Worm (Caenorhabditis elegans): Measurements from ENCODE around the gene str-168.

Gene str-168

DNA sequence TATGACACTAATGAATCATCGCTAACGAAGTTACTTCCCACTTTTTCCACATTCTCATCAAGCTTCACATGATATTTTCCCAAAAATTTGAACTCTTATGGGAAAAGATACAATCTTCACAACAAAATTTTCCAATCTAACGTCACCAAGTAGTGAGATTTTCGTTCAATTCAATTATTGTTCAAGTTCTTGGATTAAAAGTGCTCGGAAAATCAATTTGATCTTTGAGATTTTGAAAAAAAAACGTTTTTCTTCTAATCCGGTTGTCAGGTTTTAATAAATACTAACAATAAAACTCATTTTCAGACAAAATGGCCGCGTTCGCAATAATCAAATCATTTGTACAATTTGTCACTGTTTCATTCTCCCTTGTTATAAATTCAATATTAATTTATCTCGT is 4.7 kb upstream of the str-168 start, which contains the start of gene str-153:
Gene str-153, plus strand, starts transcription at position 301 of the 400 bp plus-strand sequence.
- no peak for TF ChIP-seq nhr-2 (tag; optimal IDR thresholded peaks at IDR 0.05)
- TF ChIP-seq mls-2 (tag; optimal IDR thresholded peaks at IDR 0.05), result no peak
- no peak for TF ChIP-seq tbx-8 (GFP tag; optimal IDR thresholded peaks at IDR 0.05)
- no peak for TF ChIP-seq hlh-1 (tag; optimal IDR thresholded peaks at IDR 0.05)
- TF ChIP-seq sem-2 (GFP tag; optimal IDR thresholded peaks at IDR 0.05), result no peak
- TF ChIP-seq cnd-1 (tag; optimal IDR thresholded peaks at IDR 0.05), result no peak
- TF ChIP-seq pha-4 (tag; optimal IDR thresholded peaks at IDR 0.05), result no peak
- no peak for TF ChIP-seq lin-32 (GFP tag; optimal IDR thresholded peaks at IDR 0.05)
- TF ChIP-seq unc-62 (GFP tag; optimal IDR thresholded peaks at IDR 0.05), result no peak
- TF ChIP-seq unc-120 (tag; optimal IDR thresholded peaks at IDR 0.05; ENCODE audit: poor library complexity, severe bottlenecking), result no peak

DNA sequence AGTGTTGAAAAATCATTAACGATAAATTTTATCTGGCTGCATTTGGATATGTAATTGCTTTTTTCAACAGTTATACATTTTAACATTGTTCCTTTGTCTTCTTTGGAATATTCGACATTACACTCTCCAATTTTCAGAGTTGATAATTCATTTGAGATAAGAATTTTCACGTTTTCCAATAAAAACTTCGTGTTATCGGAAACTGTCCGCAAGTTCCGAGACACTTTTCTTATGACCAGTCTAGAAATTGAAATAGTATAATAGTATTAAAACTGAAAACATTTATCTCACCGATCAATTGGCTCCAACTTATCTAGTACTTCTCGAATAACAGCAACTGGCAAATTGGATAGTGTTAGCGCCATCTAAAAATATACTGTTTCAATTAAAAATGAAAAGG is 1.1 kb upstream of the str-168 start, which contains the start of gene fbxa-86:
Gene fbxa-86, minus strand, starts transcription at position 367 of the 400 bp plus-strand sequence.
- TF ChIP-seq snpc-4 (tag; optimal IDR thresholded peaks at IDR 0.05) (no peak), nhr-76 (tag; optimal IDR thresholded peaks at IDR 0.05) (no peak), tbx-8 (GFP tag; optimal IDR thresholded peaks at IDR 0.05) (no peak), nhr-28 (tag; optimal IDR thresholded peaks at IDR 0.05) (no peak), ztf-11 (tag; optimal IDR thresholded peaks at IDR 0.05) (no peak), sem-2 (GFP tag; optimal IDR thresholded peaks at IDR 0.05) (no peak), sptf-1 (tag; optimal IDR thresholded peaks at IDR 0.05) (no peak), nhr-237 (tag; optimal IDR thresholded peaks at IDR 0.05) (no peak), zip-8 (tag; optimal IDR thresholded peaks at IDR 0.05) (no peak)

DNA sequence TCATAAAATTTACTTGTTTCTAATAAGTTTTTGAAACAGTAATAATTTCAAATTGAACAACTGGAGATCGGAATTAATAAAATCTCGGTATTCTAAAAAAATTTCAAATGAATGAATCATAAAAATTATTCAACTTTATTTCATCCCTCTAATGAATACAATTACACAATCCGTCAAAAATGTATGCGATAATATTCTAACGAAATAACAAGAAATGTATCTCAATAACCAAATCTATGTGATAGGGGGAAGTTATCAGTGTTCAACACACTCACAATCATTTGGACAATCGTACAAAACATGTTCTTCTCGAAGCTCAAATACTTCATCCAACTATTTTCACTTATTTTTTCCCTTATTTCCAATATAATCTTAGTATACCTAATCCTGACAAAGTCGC is 2.9 kb downstream of the str-168 start, which contains the start of gene Y9C9A.5:
Gene Y9C9A.5, plus strand, starts transcription at position 301 of the 400 bp plus-strand sequence.
- TF ChIP-seq nhr-28 (tag; optimal IDR thresholded peaks at IDR 0.05), result no peak
- no peak for TF ChIP-seq snpc-4 (tag; optimal IDR thresholded peaks at IDR 0.05)
- TF ChIP-seq ces-1 (GFP tag; optimal IDR thresholded peaks at IDR 0.05), result no peak
- TF ChIP-seq elt-3 (tag; optimal IDR thresholded peaks at IDR 0.05), result no peak
- TF ChIP-seq mls-2 (tag; optimal IDR thresholded peaks at IDR 0.05), result no peak
- TF ChIP-seq blmp-1 (tag; optimal IDR thresholded peaks at IDR 0.05), result no peak
- no peak for TF ChIP-seq bed-3 (GFP tag; optimal IDR thresholded peaks at IDR 0.05)
- TF ChIP-seq flh-1 (GFP tag; optimal IDR thresholded peaks at IDR 0.05), result no peak
- no peak for TF ChIP-seq nhr-2 (tag; optimal IDR thresholded peaks at IDR 0.05)
- no peak for TF ChIP-seq ceh-39 (tag; optimal IDR thresholded peaks at IDR 0.05)
- no peak for TF ChIP-seq nhr-76 (tag; optimal IDR thresholded peaks at IDR 0.05)
- TF ChIP-seq mep-1 (tag; optimal IDR thresholded peaks at IDR 0.05), result no peak
- TF ChIP-seq lsy-2 (tag; optimal IDR thresholded peaks at IDR 0.05), result no peak

DNA sequence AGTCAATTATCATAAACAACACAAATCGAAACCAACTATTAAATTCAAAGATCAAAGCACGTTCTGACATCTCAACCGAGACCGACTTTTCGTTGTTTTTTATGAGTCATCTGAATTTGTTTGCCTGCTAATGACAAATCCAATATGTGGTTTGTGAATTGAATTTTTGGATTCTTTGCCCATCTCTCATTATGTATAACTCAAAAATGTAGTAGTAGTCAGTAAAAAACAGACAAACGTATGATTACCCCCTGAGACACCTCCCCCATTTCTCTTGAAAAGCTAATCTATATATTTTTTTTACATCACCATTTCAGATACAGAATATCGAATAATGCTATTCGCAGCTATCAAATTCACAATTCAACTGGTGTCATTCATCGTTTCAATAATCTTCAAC is 7.0 kb downstream of the str-168 start, which contains the start of gene str-169:
Gene str-169, plus strand, starts transcription at position 301 of the 400 bp plus-strand sequence.
- TF ChIP-seq mep-1 (tag; optimal IDR thresholded peaks at IDR 0.05), result no peak
- no peak for TF ChIP-seq nhr-76 (tag; optimal IDR thresholded peaks at IDR 0.05)
- no peak for TF ChIP-seq lin-32 (GFP tag; optimal IDR thresholded peaks at IDR 0.05)
- TF ChIP-seq ceh-39 (tag; optimal IDR thresholded peaks at IDR 0.05), result no peak
- TF ChIP-seq ceh-43 (GFP tag; optimal IDR thresholded peaks at IDR 0.05), result no peak
- TF ChIP-seq ces-1 (GFP tag; optimal IDR thresholded peaks at IDR 0.05), result no peak
- no peak for TF ChIP-seq drap-1 (GFP tag; optimal IDR thresholded peaks at IDR 0.05)
- TF ChIP-seq flh-1 (GFP tag; optimal IDR thresholded peaks at IDR 0.05), result no peak
- no peak for TF ChIP-seq snpc-4 (tag; optimal IDR thresholded peaks at IDR 0.05)
- no peak for TF ChIP-seq nhr-237 (tag; optimal IDR thresholded peaks at IDR 0.05)
- TF ChIP-seq elt-1 (tag; optimal IDR thresholded peaks at IDR 0.05; ENCODE audit: borderline replicate concordance, insufficient read depth), result no peak
- no peak for TF ChIP-seq unc-62 (GFP tag; optimal IDR thresholded peaks at IDR 0.05)
- no peak for TF ChIP-seq ceh-83 (GFP tag; optimal IDR thresholded peaks at IDR 0.05)
- no peak for TF ChIP-seq sem-2 (GFP tag; optimal IDR thresholded peaks at IDR 0.05)
- TF ChIP-seq unc-39 (tag; optimal IDR thresholded peaks at IDR 0.05), result no peak
- TF ChIP-seq ham-2 (GFP tag; optimal IDR thresholded peaks at IDR 0.05), result no peak
- no peak for TF ChIP-seq sptf-1 (tag; optimal IDR thresholded peaks at IDR 0.05)
- no peak for TF ChIP-seq mls-2 (tag; optimal IDR thresholded peaks at IDR 0.05)
- no peak for TF ChIP-seq ztf-11 (tag; optimal IDR thresholded peaks at IDR 0.05)

DNA sequence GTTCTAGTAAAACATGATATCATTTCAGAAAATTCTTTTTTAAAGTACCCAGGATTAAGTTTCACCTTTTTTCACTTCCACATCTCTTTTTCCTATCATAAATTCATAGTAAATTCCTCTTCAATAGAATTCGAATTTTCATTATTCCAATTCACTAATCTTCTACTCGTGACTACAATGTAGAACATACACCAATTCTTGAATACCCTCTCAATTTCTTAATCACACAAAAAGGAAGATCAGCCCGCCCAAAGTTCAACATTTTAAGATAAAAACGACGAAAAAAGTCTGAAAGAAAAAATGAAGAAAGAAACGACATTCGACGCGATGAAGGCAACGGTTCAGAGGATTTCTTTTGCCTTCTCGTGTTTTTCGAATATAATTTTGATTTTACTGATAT is 15.1 kb downstream of the str-168 start, which contains the start of gene str-163:
Gene str-163, plus strand, starts transcription at position 301 of the 400 bp plus-strand sequence.
- TF ChIP-seq nhr-2 (tag; optimal IDR thresholded peaks at IDR 0.05) (no peak), lin-13 (tag; optimal IDR thresholded peaks at IDR 0.05) (no peak), nhr-237 (tag; optimal IDR thresholded peaks at IDR 0.05) (no peak), unc-39 (tag; optimal IDR thresholded peaks at IDR 0.05) (no peak), pha-4 (tag; optimal IDR thresholded peaks at IDR 0.05) (no peak), M03D4.4 (tag; optimal IDR thresholded peaks at IDR 0.05) (no peak), flh-1 (GFP tag; optimal IDR thresholded peaks at IDR 0.05) (no peak), ztf-11 (tag; optimal IDR thresholded peaks at IDR 0.05) (no peak), drap-1 (GFP tag; optimal IDR thresholded peaks at IDR 0.05) (no peak), nhr-76 (tag; optimal IDR thresholded peaks at IDR 0.05) (no peak), nhr-12 (tag; optimal IDR thresholded peaks at IDR 0.05) (no peak), unc-62 (GFP tag; optimal IDR thresholded peaks at IDR 0.05) (no peak), hlh-1 (tag; optimal IDR thresholded peaks at IDR 0.05) (no peak), ceh-39 (tag; optimal IDR thresholded peaks at IDR 0.05) (no peak), zip-8 (tag; optimal IDR thresholded peaks at IDR 0.05) (no peak), elt-3 (tag; optimal IDR thresholded peaks at IDR 0.05) (no peak)
